Worm (Caenorhabditis elegans) whole organism, L3 larva: ENCODE data around the gene sta-1.

Experiments used
- aly-2 ChIP-seq: fragments of 150-350 bp; optimal IDR thresholded peaks from 2 replicates; lab custom pipeline; 2014; ENCODE audit warnings: missing biosample characterization, missing genetic modification characterization
- ama-1 ChIP-seq: fragments of 150-350 bp; optimal IDR thresholded peaks from 2 replicates; lab custom pipeline; 2018
- ceh-28 ChIP-seq: fragments of 150-350 bp; optimal IDR thresholded peaks from 2 replicates; lab custom pipeline; 2014; ENCODE audit warnings: missing biosample characterization, missing genetic modification reagents, missing genetic modification characterization
- ceh-9 ChIP-seq: sonication (generic microtip); optimal IDR thresholded peaks from 2 replicates; lab custom pipeline; 2018; ENCODE audit warnings: missing biosample characterization, missing genetic modification characterization
- egl-27 ChIP-seq: sonication (generic microtip); optimal IDR thresholded peaks from 4 replicates; lab custom pipeline; 2017; ENCODE audit warnings: missing biosample characterization, missing genetic modification reagents, missing genetic modification characterization
- egl-5 ChIP-seq: fragments of 150-350 bp; optimal IDR thresholded peaks from 2 replicates; lab custom pipeline; 2017; ENCODE audit warnings: missing biosample characterization, missing genetic modification reagents, missing genetic modification characterization, inconsistent platforms
- elt-1 ChIP-seq: fragments of 150-350 bp; optimal IDR thresholded peaks from 2 replicates; lab custom pipeline; 2014; ENCODE audit warnings: missing biosample characterization, missing genetic modification characterization
- elt-2 ChIP-seq: sonication (generic microtip); optimal IDR thresholded peaks from 2 replicates; lab custom pipeline; 2016; ENCODE audit warnings: missing genetic modification reagents, mild to moderate bottlenecking, missing genetic modification characterization, missing compliant biosample characterization
- fkh-10 ChIP-seq: sonication (generic microtip); optimal IDR thresholded peaks from 2 replicates; lab custom pipeline; 2017; ENCODE audit warnings: missing biosample characterization, missing genetic modification reagents, missing genetic modification characterization
- fos-1 ChIP-seq: fragments of 150-350 bp; optimal IDR thresholded peaks from 2 replicates; lab custom pipeline; 2014; ENCODE audit warnings: missing biosample characterization, missing genetic modification characterization
- hmg-11 ChIP-seq: sonication (generic microtip); optimal IDR thresholded peaks from 2 replicates; lab custom pipeline; 2016; ENCODE audit warnings: missing genetic modification characterization, missing compliant biosample characterization
- jun-1 ChIP-seq: fragments of 150-350 bp; optimal IDR thresholded peaks from 2 replicates; lab custom pipeline; 2014; ENCODE audit warnings: missing biosample characterization, missing genetic modification reagents, missing genetic modification characterization
- lin-15B ChIP-seq: fragments of 150-350 bp; optimal IDR thresholded peaks from 2 replicates; lab custom pipeline; 2014; ENCODE audit warnings: missing biosample characterization, missing genetic modification characterization
- lin-39 ChIP-seq: fragments of 150-350 bp; optimal IDR thresholded peaks from 2 replicates; lab custom pipeline; 2018; ENCODE audit warnings: missing biosample characterization, missing genetic modification reagents, missing genetic modification characterization
- mml-1 ChIP-seq: fragments of 150-350 bp; sonication (generic microtip); optimal IDR thresholded peaks from 3 replicates; lab custom pipeline; 2014; ENCODE audit warnings: missing biosample characterization, missing genetic modification characterization
- nfya-1 ChIP-seq: sonication (generic microtip); optimal IDR thresholded peaks from 2 replicates; lab custom pipeline; 2017; ENCODE audit warnings: missing genetic modification characterization, mild to moderate bottlenecking, missing compliant biosample characterization, antibody characterized with exemption, moderate library complexity; ENCODE audit not compliant: insufficient read depth
- nhr-11 ChIP-seq: fragments of 150-350 bp; optimal IDR thresholded peaks from 2 replicates; lab custom pipeline; 2014; ENCODE audit warnings: missing biosample characterization, missing genetic modification characterization
- nhr-23 ChIP-seq: fragments of 150-350 bp; optimal IDR thresholded peaks from 2 replicates; lab custom pipeline; 2014; ENCODE audit warnings: missing biosample characterization, missing genetic modification reagents, missing genetic modification characterization
- nhr-237 ChIP-seq: fragments of 150-350 bp; optimal IDR thresholded peaks from 2 replicates; lab custom pipeline; 2014; ENCODE audit warnings: missing biosample characterization, missing genetic modification characterization
- nhr-28 ChIP-seq: fragments of 150-350 bp; optimal IDR thresholded peaks from 2 replicates; lab custom pipeline; 2014; ENCODE audit warnings: missing biosample characterization, missing genetic modification characterization
- nhr-76 ChIP-seq: fragments of 150-350 bp; sonication (generic microtip); optimal IDR thresholded peaks from 5 replicates; lab custom pipeline; 2014; ENCODE audit warnings: missing biosample characterization, missing genetic modification characterization
- nhr-77 ChIP-seq: fragments of 150-350 bp; optimal IDR thresholded peaks from 2 replicates; lab custom pipeline; 2014; ENCODE audit warnings: missing biosample characterization, missing genetic modification characterization
- pha-4 ChIP-seq: fragments of 150-350 bp; optimal IDR thresholded peaks from 2 replicates; lab custom pipeline; 2014; ENCODE audit warnings: missing biosample characterization, missing genetic modification reagents, missing genetic modification characterization
- pqm-1 ChIP-seq: fragments of 150-350 bp; optimal IDR thresholded peaks from 2 replicates; lab custom pipeline; 2017; ENCODE audit warnings: missing biosample characterization, missing genetic modification characterization, inconsistent platforms
- sea-2 ChIP-seq: fragments of 150-350 bp; sonication (generic microtip); optimal IDR thresholded peaks from 4 replicates; lab custom pipeline; 2014; ENCODE audit warnings: missing biosample characterization, missing genetic modification reagents, missing genetic modification characterization
- skn-1 ChIP-seq: fragments of 150-350 bp; optimal IDR thresholded peaks from 2 replicates; lab custom pipeline; 2014; ENCODE audit warnings: missing biosample characterization, missing genetic modification characterization
- snpc-4 ChIP-seq: fragments of 150-350 bp; optimal IDR thresholded peaks from 2 replicates; lab custom pipeline; 2014; ENCODE audit warnings: missing biosample characterization, missing genetic modification characterization
- unc-62 ChIP-seq: fragments of 150-350 bp; sonication (generic microtip); optimal IDR thresholded peaks from 4 replicates; lab custom pipeline; 2014; ENCODE audit warnings: missing biosample characterization, missing genetic modification reagents, missing genetic modification characterization
- ztf-4 ChIP-seq: fragments of 150-350 bp; optimal IDR thresholded peaks from 2 replicates; lab custom pipeline; 2014; ENCODE audit warnings: missing biosample characterization, missing genetic modification characterization

Gene sta-1

ce11 chrIV:16656232-16656631, 7.9 kb upstream of the sta-1 start, which contains the start of gene tsr-2 (continued):
- no peak for TF ChIP-seq nhr-76 (tag; lab: Kevin White, UChicago)
- TF ChIP-seq nhr-77, result peak; percentile 17
- peak; percentile 97 for TF ChIP-seq nfya-1 (tag; lab: Kevin White, UChicago)
- peak; percentile 49 for TF ChIP-seq egl-27 (tag; lab: Kevin White, UChicago)
- peak; percentile 89 for TF ChIP-seq hmg-11 (tag; lab: Kevin White, UChicago)
- TF ChIP-seq jun-1 (tag; lab: Kevin White, UChicago), result peak; percentile 91

- TF ChIP-seq ceh-9, result no peak
- TF ChIP-seq nfya-1 (tag; lab: Kevin White, UChicago), result peak; percentile 77
- peak; percentile 64 for TF ChIP-seq fkh-10 (GFP tag; lab: Kevin White, UChicago)
- TF ChIP-seq ama-1 (lab: Kevin White, UChicago), result peak; percentile 33
These were observed 6.6 kb upstream of the sta-1 start for ce11 chrIV:16657488-16657982.

DNA sequence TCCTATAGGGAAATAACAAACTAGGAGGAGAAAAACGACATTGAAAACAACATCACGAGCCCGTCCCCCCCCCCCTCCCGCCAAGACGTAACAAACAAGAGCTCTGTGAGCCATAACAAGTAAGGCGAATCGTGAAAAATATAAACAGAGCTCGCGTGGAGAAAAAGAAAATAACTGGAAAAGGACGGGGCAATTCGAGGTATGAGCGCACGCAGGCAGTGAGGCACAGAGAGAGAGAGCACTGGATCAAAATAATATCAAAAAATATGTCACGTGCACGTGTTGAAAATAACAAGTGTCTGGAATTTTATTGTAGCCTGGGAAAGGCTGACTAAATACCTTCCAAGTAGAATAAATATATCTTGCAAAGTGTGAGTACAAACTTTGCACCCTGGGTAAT, 5.4 kb upstream of the sta-1 start:
- TF ChIP-seq pha-4 (tag; lab: Kevin White, UChicago) (peak; percentile 64), lin-15B (no peak), aly-2 (no peak), fkh-10 (GFP tag; lab: Kevin White, UChicago) (no peak), nfya-1 (tag; lab: Kevin White, UChicago) (peak; percentile 36), nhr-23 (tag; lab: Kevin White, UChicago) (no peak), nhr-11 (tag; lab: Kevin White, UChicago) (peak; percentile 73), nhr-28 (tag; lab: Kevin White, UChicago) (no peak)

DNA sequence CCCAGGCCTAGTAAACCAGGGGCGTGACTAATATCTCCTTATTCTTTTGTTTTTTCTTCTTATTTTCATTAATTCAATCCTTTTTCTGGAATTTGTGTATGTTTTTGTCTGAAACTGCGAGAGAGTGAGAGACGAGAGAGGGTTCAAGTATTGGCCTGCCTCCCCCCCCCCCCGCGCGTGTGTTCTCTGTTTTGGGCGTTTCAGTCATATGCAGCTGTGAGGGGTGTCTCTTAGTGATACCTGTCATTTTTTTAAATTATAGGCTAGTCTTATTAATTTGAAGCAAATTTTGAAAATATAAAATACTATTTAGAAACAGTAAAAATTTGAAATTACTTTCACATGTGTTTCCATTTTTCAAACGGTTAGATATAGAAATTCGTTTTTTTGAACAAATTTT, 4.6 kb upstream of the sta-1 start:
- TF ChIP-seq pha-4 (tag; lab: Kevin White, UChicago), result peak; percentile 4
- no peak for TF ChIP-seq elt-1 (tag; lab: Kevin White, UChicago)

DNA sequence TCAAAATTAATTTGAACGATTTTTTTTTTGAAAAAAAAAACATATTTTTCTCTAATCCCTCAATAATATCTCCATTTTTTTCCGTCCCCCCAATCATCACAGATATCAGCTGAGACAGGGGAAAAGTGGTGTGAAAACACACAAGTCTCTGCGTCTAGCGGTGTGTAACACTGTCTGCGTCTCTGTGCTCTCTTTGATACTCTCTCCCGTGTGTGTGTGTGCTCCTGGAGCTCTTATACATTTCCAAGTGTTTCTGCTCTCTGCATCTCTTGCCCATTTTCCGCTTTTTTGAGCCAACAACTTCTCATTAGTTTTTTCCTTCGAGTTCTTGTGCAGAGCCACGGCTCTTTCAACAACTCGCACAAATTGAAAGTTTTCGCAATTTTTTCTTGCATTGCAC, 529 bp upstream of the sta-1 start:
- TF ChIP-seq lin-39, result peak; percentile 83
- TF ChIP-seq pha-4 (tag; lab: Kevin White, UChicago), result peak; percentile 65
- no peak for TF ChIP-seq mml-1 (tag; lab: Kevin White, UChicago)
- TF ChIP-seq elt-2 (tag; lab: Kevin White, UChicago), result peak; percentile 26
- TF ChIP-seq nfya-1 (tag; lab: Kevin White, UChicago), result peak; percentile 79
- TF ChIP-seq pqm-1 (tag; lab: Kevin White, UChicago), result peak; percentile 47
- no peak for TF ChIP-seq ceh-28 (tag; lab: Kevin White, UChicago)
- peak; percentile 60 for TF ChIP-seq hmg-11 (tag; lab: Kevin White, UChicago)
- TF ChIP-seq ama-1 (lab: Kevin White, UChicago), result peak; percentile 32
- no peak for TF ChIP-seq egl-5 (tag; lab: Kevin White, UChicago)
- TF ChIP-seq lin-15B, result peak; percentile 46
- peak; percentile 1 for TF ChIP-seq snpc-4 (tag; lab: Kevin White, UChicago)
- TF ChIP-seq ztf-4, result no peak
- no peak for TF ChIP-seq fos-1 (tag; lab: Kevin White, UChicago)

DNA sequence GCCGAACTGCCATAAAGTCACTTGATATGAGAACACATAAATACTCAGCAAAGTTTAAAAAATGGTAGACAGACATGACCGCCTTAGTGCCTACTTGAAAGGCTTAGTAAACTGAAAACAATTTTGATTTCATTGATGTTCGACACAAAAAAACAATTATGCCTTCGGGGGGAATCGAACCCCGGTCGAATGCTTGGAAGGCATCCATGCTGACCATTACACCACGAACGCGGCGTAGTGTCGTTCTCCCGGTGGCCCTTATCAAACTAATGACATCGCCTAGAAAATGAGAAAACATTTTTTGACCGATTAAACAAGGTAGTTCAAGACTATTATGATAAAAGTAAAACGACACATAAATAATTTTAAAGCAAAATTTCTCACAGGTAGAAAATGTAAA, 20.1 kb downstream of the sta-1 start:
- TF ChIP-seq nhr-28 (tag; lab: Kevin White, UChicago), result no peak
- TF ChIP-seq snpc-4 (tag; lab: Kevin White, UChicago), result peak; percentile 46
- no peak for TF ChIP-seq ztf-4
- peak; percentile 39 for TF ChIP-seq hmg-11 (tag; lab: Kevin White, UChicago)
- peak; percentile 36 for TF ChIP-seq pqm-1 (tag; lab: Kevin White, UChicago)
- no peak for TF ChIP-seq ama-1 (lab: Kevin White, UChicago)
- peak; percentile 0 for TF ChIP-seq lin-39
- TF ChIP-seq pha-4 (tag; lab: Kevin White, UChicago), result peak; percentile 10
- TF ChIP-seq aly-2, result no peak
- no peak for TF ChIP-seq skn-1 (tag; lab: Kevin White, UChicago)
- TF ChIP-seq unc-62 (GFP tag; lab: Kevin White, UChicago), result no peak
- no peak for TF ChIP-seq sea-2 (GFP tag; lab: Kevin White, UChicago)
- TF ChIP-seq nhr-237 (tag; lab: Kevin White, UChicago), result no peak
